Worm (Caenorhabditis elegans): ENCODE results near the gene B0001.7.

- no peak for TF ChIP-seq ztf-29 (GFP tag; IDR thresholded peaks at IDR 0.05)
- TF ChIP-seq flt-1 (GFP tag; IDR thresholded peaks at IDR 0.05) = no peak
- no peak for TF ChIP-seq tab-1 (GFP tag; IDR thresholded peaks at IDR 0.05)
- no peak for TF ChIP-seq cog-1 (tag; optimal IDR thresholded peaks at IDR 0.05)
- no peak for TF ChIP-seq klf-2 (GFP tag; conservative IDR thresholded peaks at IDR 0.05)
- TF ChIP-seq ztf-23 (GFP tag; IDR thresholded peaks at IDR 0.05) = no peak
Observed at ce11 chrIV:12105558-12105957, 48.5 kb downstream of the B0001.7 start, which contains the start of gene M18.3.
